Fruit fly (Drosophila melanogaster) whole organism, embryonic: ENCODE measurements around the gene CG13631.

ENCODE experiments used
- Atf6 ChIP-seq: fragments of 200-800 bp; sonication (Bioruptor generic); IDR thresholded peaks from 2 replicates; pipeline ENCODE4 v1.3.6; 2022; ENCODE audit warnings: missing biosample characterization, missing genetic modification characterization
- Blimp-1 ChIP-seq: fragments of 200-800 bp; sonication (Bioruptor generic); optimal IDR thresholded peaks from 3 replicates; lab custom pipeline; 2018; ENCODE audit warnings: missing biosample characterization, missing genetic modification characterization, mild to moderate bottlenecking, moderate library complexity, missing genetic modification reagents
- CG10979 ChIP-seq: fragments of 200-800 bp; sonication (Bioruptor generic); optimal IDR thresholded peaks from 2 replicates; lab custom pipeline; 2018; ENCODE audit warnings: missing biosample characterization, mild to moderate bottlenecking, missing genetic modification characterization, moderate library complexity
- CG11247 ChIP-seq: fragments of 200-800 bp; sonication (Bioruptor generic); IDR thresholded peaks from 2 replicates; pipeline ENCODE4 v1.3.6; 2022; ENCODE audit warnings: missing biosample characterization, missing genetic modification characterization
- CG12769 ChIP-seq: fragments of 200-800 bp; sonication (Bioruptor generic); optimal IDR thresholded peaks from 2 replicates; lab custom pipeline; 2019; ENCODE audit warnings: missing biosample characterization, mild to moderate bottlenecking, missing genetic modification characterization, moderate library complexity
- CG15011 ChIP-seq: fragments of 200-800 bp; sonication (Bioruptor generic); optimal IDR thresholded peaks from 3 replicates; lab custom pipeline; 2018; ENCODE audit warnings: missing biosample characterization, mild to moderate bottlenecking, missing genetic modification characterization
- CG16815 ChIP-seq: fragments of 200-800 bp; sonication (Bioruptor generic); optimal IDR thresholded peaks from 3 replicates; lab custom pipeline; 2017; ENCODE audit warnings: missing biosample characterization, mild to moderate bottlenecking, missing genetic modification characterization
- CG17186 ChIP-seq: fragments of 200-800 bp; sonication (Bioruptor generic); optimal IDR thresholded peaks from 3 replicates; lab custom pipeline; 2017; ENCODE audit warnings: missing biosample characterization, missing genetic modification reagents, missing genetic modification characterization
- CG17359 ChIP-seq: fragments of 200-800 bp; sonication (Bioruptor generic); optimal IDR thresholded peaks from 3 replicates; lab custom pipeline; 2018; ENCODE audit warnings: missing biosample characterization, mild to moderate bottlenecking, missing genetic modification characterization, moderate library complexity
- CG2129 ChIP-seq: fragments of 200-800 bp; sonication (Bioruptor generic); IDR thresholded peaks from 2 replicates; pipeline ENCODE4 v1.3.6; 2022; ENCODE audit warnings: missing biosample characterization, missing genetic modification characterization; ENCODE audit not compliant: partially characterized antibody
- CG2889 ChIP-seq: fragments of 200-800 bp; sonication (Bioruptor generic); IDR thresholded peaks from 3 replicates; pipeline ENCODE4 v1.3.6; 2022; ENCODE audit warnings: missing biosample characterization, missing genetic modification characterization
- CG31365 ChIP-seq: fragments of 200-800 bp; sonication (Bioruptor generic); optimal IDR thresholded peaks from 2 replicates; lab custom pipeline; 2018; ENCODE audit warnings: missing biosample characterization, mild to moderate bottlenecking, missing genetic modification characterization
- CG3847 ChIP-seq: fragments of 200-800 bp; sonication (Bioruptor generic); IDR thresholded peaks from 2 replicates; pipeline ENCODE4 v1.3.6; 2022; ENCODE audit warnings: missing biosample characterization, missing genetic modification characterization
- CG3995 ChIP-seq: fragments of 200-800 bp; sonication (Bioruptor generic); optimal IDR thresholded peaks from 3 replicates; lab custom pipeline; 2016; ENCODE audit warnings: missing biosample characterization, missing genetic modification characterization
- CG6175 ChIP-seq: fragments of 200-800 bp; sonication (Bioruptor generic); IDR thresholded peaks from 3 replicates; pipeline ENCODE4 v1.3.6; 2022; ENCODE audit warnings: missing biosample characterization, missing genetic modification characterization
- CG6765 ChIP-seq: fragments of 200-800 bp; sonication (Bioruptor generic); optimal IDR thresholded peaks from 3 replicates; lab custom pipeline; 2017; ENCODE audit warnings: missing biosample characterization, mild to moderate bottlenecking, missing genetic modification characterization
- CG7372 ChIP-seq: fragments of 200-800 bp; sonication (Bioruptor generic); IDR thresholded peaks from 2 replicates; pipeline ENCODE4 v1.3.6; 2022; ENCODE audit warnings: missing biosample characterization, missing genetic modification characterization
- CG8924 ChIP-seq: fragments of 200-800 bp; optimal IDR thresholded peaks from 3 replicates; lab custom pipeline; 2019; ENCODE audit warnings: missing biosample characterization, mild to moderate bottlenecking, missing genetic modification characterization, moderate library complexity
- CoRest ChIP-seq: fragments of 200-800 bp; sonication (Bioruptor generic); optimal IDR thresholded peaks from 3 replicates; lab custom pipeline; 2018; ENCODE audit warnings: missing biosample characterization, mild to moderate bottlenecking, missing genetic modification characterization, moderate library complexity
- D ChIP-seq, 2 experiments: fragments of 200-800 bp in 1 of 2; fragments of >200 bp in 1 of 2; sonication (Bioruptor generic) in 1 of 2; optimal IDR thresholded peaks; 2 replicates in 1 of 2; 3 replicates in 1 of 2; lab custom pipeline; 2017; ENCODE audit warnings: mild to moderate bottlenecking in 1 of 2, missing biosample characterization in 1 of 2, missing genetic modification characterization in 1 of 2, missing genetic modification reagents in 1 of 2
- ERR ChIP-seq: fragments of 200-800 bp; sonication (Bioruptor generic); optimal IDR thresholded peaks from 2 replicates; lab custom pipeline; 2016; ENCODE audit warnings: missing biosample characterization, missing genetic modification characterization
- Gug ChIP-seq: fragments of 200-800 bp; sonication (Bioruptor generic); IDR thresholded peaks from 4 replicates; pipeline ENCODE4 v1.3.6; 2022; ENCODE audit warnings: missing biosample characterization, missing genetic modification characterization
- Hand ChIP-seq: fragments of 200-800 bp; sonication (Bioruptor generic); optimal IDR thresholded peaks from 2 replicates; lab custom pipeline; 2017; ENCODE audit warnings: mild to moderate bottlenecking, missing biosample characterization, missing genetic modification reagents, missing genetic modification characterization
- HmgD ChIP-seq: fragments of 200-800 bp; sonication (Bioruptor generic); optimal IDR thresholded peaks from 3 replicates; lab custom pipeline; 2016; ENCODE audit warnings: missing biosample characterization, missing genetic modification characterization
- Hr3 ChIP-seq: fragments of 200-800 bp; sonication (Bioruptor generic); optimal IDR thresholded peaks from 3 replicates; lab custom pipeline; 2016; ENCODE audit warnings: missing biosample characterization, missing genetic modification characterization
- Hsf ChIP-seq: fragments of 200-800 bp; sonication (Bioruptor generic); optimal IDR thresholded peaks from 3 replicates; lab custom pipeline; 2016; ENCODE audit warnings: missing biosample characterization, missing genetic modification characterization
- Jarid2 ChIP-seq: fragments of 200-800 bp; sonication (Bioruptor generic); optimal IDR thresholded peaks from 3 replicates; lab custom pipeline; 2017; ENCODE audit warnings: mild to moderate bottlenecking, missing biosample characterization, missing genetic modification reagents, missing genetic modification characterization
- Max ChIP-seq: fragments of 200-800 bp; sonication (Bioruptor generic); optimal IDR thresholded peaks from 2 replicates; lab custom pipeline; 2016; ENCODE audit warnings: missing biosample characterization, mild to moderate bottlenecking, missing genetic modification characterization
- Med ChIP-seq: fragments of 200-800 bp; sonication (Bioruptor generic); peaks from one replicate; lab custom pipeline; 2016; ENCODE audit warnings: missing biosample characterization, missing genetic modification characterization, mild to moderate bottlenecking, inconsistent platforms, moderate library complexity
- Oli ChIP-seq: fragments of 200-800 bp; sonication (Bioruptor generic); optimal IDR thresholded peaks from 2 replicates; lab custom pipeline; 2018; ENCODE audit warnings: missing biosample characterization, mild to moderate bottlenecking, missing genetic modification characterization, moderate library complexity
- Sry-δ ChIP-seq: fragments of 200-800 bp; sonication (Bioruptor generic); optimal IDR thresholded peaks from 2 replicates; lab custom pipeline; 2016; ENCODE audit warnings: missing biosample characterization, missing genetic modification characterization
- Vsx1 ChIP-seq: fragments of 200-800 bp; sonication (Bioruptor generic); optimal IDR thresholded peaks from 2 replicates; lab custom pipeline; 2017; ENCODE audit warnings: missing biosample characterization, mild to moderate bottlenecking, missing genetic modification characterization, missing genetic modification reagents
- YL-1 ChIP-seq: fragments of 200-800 bp; sonication (Bioruptor generic); optimal IDR thresholded peaks from 3 replicates; lab custom pipeline; 2017; ENCODE audit warnings: missing biosample characterization, mild to moderate bottlenecking, missing genetic modification characterization
- ash1 ChIP-seq: fragments of 200-800 bp; sonication (Bioruptor generic); optimal IDR thresholded peaks from 2 replicates; lab custom pipeline; 2018; ENCODE audit warnings: missing biosample characterization, mild to moderate bottlenecking, missing genetic modification characterization
- dimm ChIP-seq: fragments of 200-800 bp; sonication (Bioruptor generic); IDR thresholded peaks from 2 replicates; pipeline ENCODE4 v1.3.6; 2022; ENCODE audit warnings: missing biosample characterization, missing genetic modification characterization
- ems ChIP-seq: fragments of 200-800 bp; sonication (Bioruptor generic); optimal IDR thresholded peaks from 3 replicates; lab custom pipeline; 2016; ENCODE audit warnings: missing biosample characterization, missing genetic modification characterization
- hb ChIP-seq: fragments of 200-800 bp; sonication (Bioruptor generic); IDR thresholded peaks from 3 replicates; pipeline ENCODE4 v1.3.6; 2022; ENCODE audit warnings: missing biosample characterization, missing genetic modification characterization; ENCODE audit not compliant: partially characterized antibody
- kay ChIP-seq: fragments of 200-800 bp; sonication (Bioruptor generic); optimal IDR thresholded peaks from 2 replicates; lab custom pipeline; 2016; ENCODE audit warnings: missing biosample characterization, missing genetic modification characterization
- ken ChIP-seq: fragments of 200-800 bp; sonication (Bioruptor generic); IDR thresholded peaks from 3 replicates; pipeline ENCODE4 v1.3.6; 2022; ENCODE audit warnings: missing biosample characterization, missing genetic modification characterization
- nau ChIP-seq: fragments of 200-800 bp; sonication (Bioruptor generic); optimal IDR thresholded peaks from 3 replicates; lab custom pipeline; 2017; ENCODE audit warnings: missing biosample characterization, mild to moderate bottlenecking, missing genetic modification characterization, missing genetic modification reagents
- oc ChIP-seq: fragments of 200-800 bp; sonication (Bioruptor generic); optimal IDR thresholded peaks from 2 replicates; lab custom pipeline; 2018; ENCODE audit warnings: missing biosample characterization, mild to moderate bottlenecking, missing genetic modification characterization, moderate library complexity
- onecut ChIP-seq: fragments of 200-800 bp; sonication (Bioruptor generic); IDR thresholded peaks from 2 replicates; pipeline ENCODE4 v1.3.6; 2022; ENCODE audit warnings: missing biosample characterization, missing genetic modification characterization
- so ChIP-seq: fragments of 200-800 bp; sonication (Bioruptor generic); IDR thresholded peaks from 3 replicates; pipeline ENCODE4 v1.3.6; 2022; ENCODE audit warnings: missing biosample characterization, missing genetic modification characterization
- sqz ChIP-seq: fragments of 200-800 bp; sonication (Bioruptor generic); optimal IDR thresholded peaks from 3 replicates; lab custom pipeline; 2018; ENCODE audit warnings: missing biosample characterization, mild to moderate bottlenecking, missing genetic modification characterization
- tap ChIP-seq: fragments of 200-800 bp; optimal IDR thresholded peaks from 3 replicates; lab custom pipeline; 2019; ENCODE audit warnings: missing biosample characterization, mild to moderate bottlenecking, missing genetic modification characterization, moderate library complexity
- usp ChIP-seq: fragments of >200 bp; optimal IDR thresholded peaks from 2 replicates; lab custom pipeline; 2017; ENCODE audit warnings: missing biosample characterization, missing genetic modification characterization

The CG13631 gene

DNA sequence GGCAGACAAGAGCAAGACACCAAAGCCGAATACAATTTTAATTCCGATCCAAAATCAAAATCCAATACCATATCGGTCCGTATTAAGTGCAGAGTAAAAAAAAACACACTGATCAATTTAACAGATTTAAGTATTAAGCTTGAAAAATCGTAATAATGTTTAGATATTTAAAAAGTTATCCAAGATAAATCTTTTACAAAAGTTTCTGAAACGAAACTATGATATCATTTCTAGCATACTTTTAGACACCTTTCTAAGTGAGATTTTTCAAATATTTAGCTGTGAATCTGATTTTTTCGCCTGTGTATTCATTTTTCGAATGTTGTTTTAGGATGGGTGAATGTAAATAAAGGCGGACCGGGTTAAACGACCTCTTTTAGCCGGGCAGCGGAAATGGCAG lies 8.0 kb downstream of the CG13631 start (continued):
- no peak for TF ChIP-seq CG3995 (GFP tag; lab: Kevin White, UChicago)
- no peak for TF ChIP-seq ERR (GFP tag; lab: Kevin White, UChicago)
- TF ChIP-seq, all 482 proteins: peak for 5

DNA sequence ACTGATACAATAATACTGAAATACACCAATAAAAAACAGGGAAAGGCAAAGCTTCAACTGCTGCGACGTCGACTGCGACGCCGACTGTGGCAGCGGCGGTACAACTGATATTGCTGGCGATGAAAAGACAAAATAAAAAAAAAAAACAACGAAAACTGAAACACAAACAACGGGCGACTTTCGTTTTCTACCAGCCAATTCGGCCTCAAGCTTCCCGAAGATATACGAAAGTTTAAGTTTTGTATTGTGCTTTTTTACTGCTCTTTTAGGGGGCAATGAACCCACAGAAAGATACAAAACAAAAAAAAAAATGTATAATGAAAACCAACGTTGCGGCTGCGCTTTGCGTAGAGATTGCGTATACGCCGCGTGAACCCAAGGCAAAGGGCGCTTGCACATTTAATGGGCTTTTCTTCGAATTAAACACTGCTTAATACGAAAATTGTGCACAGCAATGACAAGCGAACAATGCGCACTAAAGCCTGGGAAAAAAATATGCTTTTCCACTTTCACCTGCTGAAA lies 9.1 kb downstream of the CG13631 start:
- 0 out of 2 replicates have a peak, but pooled peaks have one; percentile 7 for TF ChIP-seq dimm (GFP tag; lab: Robert Waterston, UW)
- no peak for TF ChIP-seq CG31365
- no peak for TF ChIP-seq Atf6
- TF ChIP-seq HmgD (GFP tag; lab: Kevin White, UChicago): no peak
- TF ChIP-seq Sry-δ: no peak
- peak; percentile 77 for TF ChIP-seq CG7372
- peak; percentile 23 for TF ChIP-seq oc (tag; lab: Kevin White, UChicago)
- TF ChIP-seq Blimp-1 (GFP tag; lab: Kevin White, UChicago): peak; percentile 96
- no peak for TF ChIP-seq ash1 (GFP tag; lab: Kevin White, UChicago)
- peak; percentile 43 for TF ChIP-seq sqz
- TF ChIP-seq so (GFP tag; lab: Robert Waterston, UW): no peak
- TF ChIP-seq Max (GFP tag; lab: Kevin White, UChicago): no peak
- TF ChIP-seq ems (GFP tag; lab: Kevin White, UChicago): no peak
- no peak for TF ChIP-seq tap (tag; lab: Kevin White, UChicago)

DNA sequence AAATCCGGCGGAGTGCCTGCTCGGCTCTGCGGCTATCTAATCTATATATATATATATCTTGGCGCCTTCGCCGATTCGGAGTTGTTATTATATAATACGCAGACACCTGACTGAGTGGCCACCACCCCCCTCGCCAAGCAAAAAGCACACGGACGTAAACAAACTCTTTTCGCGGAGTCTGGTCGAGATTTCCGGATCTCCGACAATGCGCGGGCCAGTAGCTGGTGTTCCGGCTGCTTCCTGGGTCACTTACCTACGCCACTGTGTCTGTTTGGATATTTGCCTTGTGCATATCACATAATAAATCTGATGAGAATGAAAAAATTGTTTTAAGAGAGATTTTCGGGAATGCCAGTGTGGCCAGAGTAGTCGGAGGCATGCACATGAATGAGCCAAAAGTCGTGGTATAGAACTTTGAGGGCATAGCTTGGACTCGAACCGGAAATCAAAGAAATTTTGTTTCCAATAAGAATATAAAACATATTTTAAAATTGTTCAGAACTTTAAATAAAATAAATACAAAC lies 18.0 kb downstream of the CG13631 start, which contains the start of gene CG5805:
CG5805 (minus strand) TSS at position 380 of the 524 bp plus-strand sequence.
- TF ChIP-seq CG3847 (GFP tag; lab: Robert Waterston, UW) (peak; percentile 90), CG12769 (tag; lab: Kevin White, UChicago) (peak; percentile 96), usp (GFP tag; lab: Kevin White, UChicago) (no peak), ken (peak; percentile 89), Jarid2 (GFP tag; lab: Kevin White, UChicago) (peak; percentile 74), Hr3 (peak; percentile 58), Hsf (peak; percentile 88), CG15011 (GFP tag; lab: Kevin White, UChicago) (peak; percentile 79), CG10979 (tag; lab: Kevin White, UChicago) (peak; percentile 73), Hand (GFP tag; lab: Kevin White, UChicago) (peak; percentile 10), CG11247 (GFP tag; lab: Robert Waterston, UW) (peak; percentile 79), CG8924 (tag; lab: Kevin White, UChicago) (peak; percentile 47), Oli (tag; lab: Kevin White, UChicago) (peak; percentile 69), CG2889 (GFP tag; lab: Robert Waterston, UW) (peak; percentile 67), hb (GFP tag; lab: Robert Waterston, UW) (no peak), D (optimal IDR thresholded peaks at IDR 0.05; lab: Kevin White, UChicago) (no peak), D (GFP tag; optimal IDR thresholded peaks at IDR 0.05; lab: Kevin White, UChicago) (peak; percentile 79), onecut (GFP tag; lab: Robert Waterston, UW) (peak; percentile 82), CG2129 (GFP tag; lab: Robert Waterston, UW) (no peak), kay (GFP tag; lab: Kevin White, UChicago) (no peak), CG17186 (GFP tag; lab: Kevin White, UChicago) (peak; percentile 85), CoRest (tag; lab: Kevin White, UChicago) (peak; percentile 86), CG16815 (GFP tag; lab: Kevin White, UChicago) (peak; percentile 53), YL-1 (peak; percentile 88), Med (GFP tag; lab: Kevin White, UChicago) (peak; percentile 98), CG17359 (tag; lab: Kevin White, UChicago) (peak; percentile 82), CG6175 (GFP tag; lab: Robert Waterston, UW) (peak; percentile 46; the same call in 1 of the 3 replicates), CG6765 (GFP tag; lab: Kevin White, UChicago) (peak; percentile 90), Gug (no peak), HmgD (GFP tag; lab: Kevin White, UChicago) (peak; percentile 69), Vsx1 (peak; percentile 77), Max (GFP tag; lab: Kevin White, UChicago) (peak; percentile 85), nau (GFP tag; lab: Kevin White, UChicago) (no peak)
